Worm (Caenorhabditis elegans) whole organism, late embryonic: Measurements from ENCODE around the gene srbc-60.

Experiments used
- C38D4.7 ChIP-seq: fragments of 200-800 bp; sonication (Bioruptor generic); optimal IDR thresholded peaks from 2 replicates; lab custom pipeline; 2018; ENCODE audit warnings: mild to moderate bottlenecking, missing genetic modification characterization, moderate library complexity, missing compliant biosample characterization
- F13H6.1 ChIP-seq: sonication (generic microtip); optimal IDR thresholded peaks from 2 replicates; lab custom pipeline; 2016; ENCODE audit warnings: missing genetic modification characterization, missing compliant biosample characterization
- K02D7.2 ChIP-seq: sonication (generic microtip); optimal IDR thresholded peaks from 2 replicates; lab custom pipeline; 2017; ENCODE audit warnings: mild to moderate bottlenecking, missing genetic modification characterization, missing compliant biosample characterization
- K09A11.1 ChIP-seq: sonication (generic microtip); optimal IDR thresholded peaks from 2 replicates; lab custom pipeline; 2017; ENCODE audit warnings: antibody characterized with exemption, mild to moderate bottlenecking, missing genetic modification characterization, missing compliant biosample characterization; ENCODE audit not compliant: insufficient read depth
- ahr-1 ChIP-seq: sonication (generic microtip); optimal IDR thresholded peaks from 2 replicates; lab custom pipeline; 2016; ENCODE audit warnings: missing genetic modification characterization, missing compliant biosample characterization
- ceh-14 ChIP-seq: sonication (generic microtip); optimal IDR thresholded peaks from 2 replicates; lab custom pipeline; 2016; ENCODE audit warnings: missing genotype, missing genetic modification characterization, missing compliant biosample characterization
- ceh-18 ChIP-seq: sonication (generic microtip); optimal IDR thresholded peaks from 2 replicates; lab custom pipeline; 2016; ENCODE audit warnings: missing genetic modification characterization, missing compliant biosample characterization
- ceh-19 ChIP-seq: fragments of 200-800 bp; sonication (Bioruptor generic); optimal IDR thresholded peaks from 2 replicates; lab custom pipeline; 2018; ENCODE audit warnings: mild to moderate bottlenecking, missing genetic modification characterization, missing compliant biosample characterization
- ceh-24 ChIP-seq: sonication (generic microtip); optimal IDR thresholded peaks from 2 replicates; lab custom pipeline; 2016; ENCODE audit warnings: mild to moderate bottlenecking, missing genetic modification characterization, missing compliant biosample characterization
- ceh-31 ChIP-seq: sonication (generic microtip); optimal IDR thresholded peaks from 2 replicates; lab custom pipeline; 2016; ENCODE audit warnings: missing genetic modification characterization, missing compliant biosample characterization
- ceh-45 ChIP-seq: fragments of 200-800 bp; sonication (Bioruptor generic); IDR thresholded peaks from 2 replicates; pipeline ENCODE4 v1.3.6; 2022; ENCODE audit warnings: missing genetic modification reagents, missing genetic modification characterization, missing compliant biosample characterization
- ceh-9 ChIP-seq: sonication (generic microtip); optimal IDR thresholded peaks from 2 replicates; lab custom pipeline; 2016; ENCODE audit warnings: mild to moderate bottlenecking, missing genetic modification characterization, inconsistent platforms, missing compliant biosample characterization
- che-1 ChIP-seq: sonication (generic microtip); optimal IDR thresholded peaks from 2 replicates; lab custom pipeline; 2016; ENCODE audit warnings: mild to moderate bottlenecking, missing genetic modification characterization, missing compliant biosample characterization
- dve-1 ChIP-seq: sonication (generic microtip); optimal IDR thresholded peaks from 2 replicates; lab custom pipeline; 2017; ENCODE audit warnings: antibody characterized with exemption, mild to moderate bottlenecking, missing genetic modification characterization, missing compliant biosample characterization
- elt-2 ChIP-seq: sonication (generic microtip); optimal IDR thresholded peaks from 2 replicates; lab custom pipeline; 2016; ENCODE audit warnings: missing genetic modification reagents, missing genetic modification characterization, missing compliant biosample characterization
- elt-4 ChIP-seq: sonication (generic microtip); optimal IDR thresholded peaks from 2 replicates; lab custom pipeline; 2016; ENCODE audit warnings: missing genetic modification characterization, missing compliant biosample characterization
- fax-1 ChIP-seq: sonication (generic microtip); optimal IDR thresholded peaks from 2 replicates; lab custom pipeline; 2016; ENCODE audit warnings: missing genotype, missing genetic modification characterization, missing compliant biosample characterization
- hlh-13 ChIP-seq: fragments of 200-800 bp; sonication (Bioruptor generic); optimal IDR thresholded peaks from 2 replicates; lab custom pipeline; 2018; ENCODE audit warnings: mild to moderate bottlenecking, missing genetic modification characterization, missing compliant biosample characterization
- hlh-30 ChIP-seq: sonication (generic microtip); optimal IDR thresholded peaks from 2 replicates; lab custom pipeline; 2017; ENCODE audit warnings: antibody characterized with exemption, missing genetic modification characterization, missing compliant biosample characterization; ENCODE audit not compliant: insufficient read depth
- hlh-8 ChIP-seq: sonication (generic microtip); optimal IDR thresholded peaks from 2 replicates; lab custom pipeline; 2016; ENCODE audit warnings: missing genotype, missing genetic modification characterization, missing compliant biosample characterization
- lin-11 ChIP-seq: fragments of 200-800 bp; sonication (Bioruptor generic); optimal IDR thresholded peaks from 2 replicates; lab custom pipeline; 2018; ENCODE audit warnings: mild to moderate bottlenecking, missing genetic modification characterization, missing compliant biosample characterization
- nfya-1 ChIP-seq: sonication (generic microtip); optimal IDR thresholded peaks from 2 replicates; lab custom pipeline; 2017; ENCODE audit warnings: missing genetic modification characterization, mild to moderate bottlenecking, missing compliant biosample characterization, antibody characterized with exemption, moderate library complexity
- nhr-11 ChIP-seq: fragments of 150-350 bp; optimal IDR thresholded peaks from 2 replicates; lab custom pipeline; 2014; ENCODE audit warnings: missing biosample characterization, missing genetic modification characterization
- nhr-232 ChIP-seq: sonication (generic microtip); optimal IDR thresholded peaks from 2 replicates; lab custom pipeline; 2016; ENCODE audit warnings: missing genetic modification characterization, missing compliant biosample characterization
- npax-4 ChIP-seq: sonication (generic microtip); optimal IDR thresholded peaks from 2 replicates; lab custom pipeline; 2016; ENCODE audit warnings: missing genetic modification characterization, missing compliant biosample characterization
- pax-1 ChIP-seq: fragments of 150-350 bp; optimal IDR thresholded peaks from 2 replicates; lab custom pipeline; 2014; ENCODE audit warnings: missing biosample characterization, missing genetic modification characterization
- pha-2 ChIP-seq: sonication (generic microtip); optimal IDR thresholded peaks from 2 replicates; lab custom pipeline; 2017; ENCODE audit warnings: mild to moderate bottlenecking, missing genetic modification characterization, missing compliant biosample characterization
- pha-4 ChIP-seq: fragments of 150-350 bp; optimal IDR thresholded peaks from 2 replicates; lab custom pipeline; 2018; ENCODE audit warnings: missing biosample characterization, missing genetic modification reagents, missing genetic modification characterization
- pros-1 ChIP-seq: fragments of 150-350 bp; optimal IDR thresholded peaks from 2 replicates; lab custom pipeline; 2014; ENCODE audit warnings: missing biosample characterization, missing genetic modification reagents, missing genetic modification characterization
- ref-2 ChIP-seq: sonication (generic microtip); optimal IDR thresholded peaks from 2 replicates; lab custom pipeline; 2016; ENCODE audit warnings: missing genetic modification characterization, missing compliant biosample characterization
- rnt-1 ChIP-seq: sonication (generic microtip); optimal IDR thresholded peaks from 2 replicates; lab custom pipeline; 2016; ENCODE audit warnings: missing genetic modification characterization, missing compliant biosample characterization
- sdc-2 ChIP-seq: sonication (generic microtip); optimal IDR thresholded peaks from 2 replicates; lab custom pipeline; 2016; ENCODE audit warnings: missing genotype, missing genetic modification characterization, missing compliant biosample characterization
- sox-4 ChIP-seq: sonication (generic microtip); optimal IDR thresholded peaks from 2 replicates; lab custom pipeline; 2017; ENCODE audit warnings: mild to moderate bottlenecking, missing genetic modification characterization, inconsistent platforms, missing compliant biosample characterization
- syd-9 ChIP-seq: sonication (generic microtip); optimal IDR thresholded peaks from 2 replicates; lab custom pipeline; 2016; ENCODE audit warnings: mild to moderate bottlenecking, missing genetic modification characterization, moderate library complexity, missing compliant biosample characterization
- zip-5 ChIP-seq: sonication (generic microtip); optimal IDR thresholded peaks from 2 replicates; lab custom pipeline; 2016; ENCODE audit warnings: missing genetic modification characterization, missing compliant biosample characterization

The srbc-60 gene

ce11 chrV:774875-775359 is 5.2 kb upstream of the srbc-60 start, which contains the start of gene srbc-58:
Gene srbc-58 (plus strand): TSS chrV:774995.
- TF ChIP-seq dve-1, result no peak
- no peak for TF ChIP-seq ceh-45
- no peak for TF ChIP-seq hlh-30 (tag; lab: Kevin White, UChicago)
- TF ChIP-seq ahr-1 (tag; lab: Kevin White, UChicago), result no peak
- no peak for TF ChIP-seq ceh-18 (tag; lab: Kevin White, UChicago)
- no peak for TF ChIP-seq nhr-11 (tag; lab: Kevin White, UChicago)

- TF ChIP-seq ceh-19, result no peak
- TF ChIP-seq F13H6.1 (tag; lab: Kevin White, UChicago), result no peak
- TF ChIP-seq che-1 (tag; lab: Kevin White, UChicago), result no peak
- TF ChIP-seq nhr-11 (tag; lab: Kevin White, UChicago), result no peak
- TF ChIP-seq zip-5 (tag; lab: Kevin White, UChicago), result no peak
- TF ChIP-seq nfya-1 (tag; lab: Kevin White, UChicago), result no peak
- TF ChIP-seq nhr-232, result no peak
- no peak for TF ChIP-seq pha-2 (tag; lab: Kevin White, UChicago)
- no peak for TF ChIP-seq sdc-2 (tag; lab: Kevin White, UChicago)
- no peak for TF ChIP-seq K09A11.1
- no peak for TF ChIP-seq sox-4 (tag; lab: Kevin White, UChicago)
- no peak for TF ChIP-seq ceh-45
- no peak for TF ChIP-seq rnt-1 (tag; lab: Kevin White, UChicago)
- no peak for TF ChIP-seq ceh-18 (tag; lab: Kevin White, UChicago)
- TF ChIP-seq ceh-24 (tag; lab: Kevin White, UChicago), result no peak
- TF ChIP-seq hlh-8, result no peak
- TF ChIP-seq dve-1, result no peak
- TF ChIP-seq ref-2 (tag; lab: Kevin White, UChicago), result no peak
Observed at ce11 chrV:777285-777684, 2.8 kb upstream of the srbc-60 start, which contains the start of gene R09E12.9. Gene R09E12.9 (plus strand): TSS chrV:777600.

ce11 chrV:778339-778738 is 1.8 kb upstream of the srbc-60 start, which contains the start of gene srbc-59:
Gene srbc-59 (plus strand): TSS chrV:778639.
- TF ChIP-seq ceh-45 (no peak), ref-2 (tag; lab: Kevin White, UChicago) (no peak), syd-9 (tag; lab: Kevin White, UChicago) (no peak), K02D7.2 (tag; lab: Kevin White, UChicago) (no peak), nhr-11 (tag; lab: Kevin White, UChicago) (no peak), fax-1 (tag; lab: Kevin White, UChicago) (no peak), hlh-13 (GFP tag; lab: Kevin White, UChicago) (no peak), ceh-9 (no peak), ceh-18 (tag; lab: Kevin White, UChicago) (no peak), pha-2 (tag; lab: Kevin White, UChicago) (no peak), pha-4 (tag; lab: Kevin White, UChicago) (no peak), ceh-14 (tag; lab: Kevin White, UChicago) (no peak), elt-4 (tag; lab: Kevin White, UChicago) (no peak), elt-2 (tag; lab: Kevin White, UChicago) (no peak)

ce11 chrV:782432-782831 is 2.3 kb downstream of the srbc-60 start, which contains the start of gene srab-16:
Gene srab-16 (plus strand): TSS chrV:782732.
- TF ChIP-seq lin-11 (tag; lab: Kevin White, UChicago), result no peak

- no peak for TF ChIP-seq C38D4.7 (GFP tag; lab: Kevin White, UChicago)
- TF ChIP-seq ref-2 (tag; lab: Kevin White, UChicago), result no peak
- no peak for TF ChIP-seq npax-4 (tag; lab: Kevin White, UChicago)
- TF ChIP-seq fax-1 (tag; lab: Kevin White, UChicago), result no peak
- no peak for TF ChIP-seq ceh-45
- TF ChIP-seq ceh-14 (tag; lab: Kevin White, UChicago), result no peak
- TF ChIP-seq sdc-2 (tag; lab: Kevin White, UChicago), result no peak
- TF ChIP-seq hlh-13 (GFP tag; lab: Kevin White, UChicago), result no peak
- TF ChIP-seq pax-1 (tag; lab: Kevin White, UChicago), result no peak
- TF ChIP-seq ceh-18 (tag; lab: Kevin White, UChicago), result no peak
- no peak for TF ChIP-seq pha-4 (tag; lab: Kevin White, UChicago)
- TF ChIP-seq zip-5 (tag; lab: Kevin White, UChicago), result no peak
- TF ChIP-seq pros-1 (tag; lab: Kevin White, UChicago), result no peak
- TF ChIP-seq ceh-31 (tag; lab: Kevin White, UChicago), result no peak
Observed at ce11 chrV:794092-794491, 14.0 kb downstream of the srbc-60 start.
